Fruit fly (Drosophila melanogaster) whole organism, embryonic: Measurements from ENCODE around the gene CG14014.
A peak's percentile ranks its signal among the peaks of the same experiment; 100 is the strongest.

Experiments used
- ATbp ChIP-seq: fragments of 200-800 bp; sonication (Bioruptor generic); optimal IDR thresholded peaks from 2 replicates; lab custom pipeline; 2017; ENCODE audit warnings: missing biosample characterization, mild to moderate bottlenecking, missing genetic modification characterization, missing genetic modification reagents
- Abd-B ChIP-seq: fragments of 200-800 bp; sonication (Bioruptor generic); optimal IDR thresholded peaks from 2 replicates; lab custom pipeline; 2018; ENCODE audit warnings: missing biosample characterization, mild to moderate bottlenecking, missing genetic modification characterization, moderate library complexity
- CG10147 ChIP-seq: fragments of 200-800 bp; sonication (Bioruptor generic); optimal IDR thresholded peaks from 2 replicates; lab custom pipeline; 2019; ENCODE audit warnings: missing biosample characterization, mild to moderate bottlenecking, missing genetic modification characterization, moderate library complexity
- CG1024 ChIP-seq: fragments of 200-800 bp; sonication (Bioruptor generic); IDR thresholded peaks from 2 replicates; pipeline ENCODE4 v1.3.6; 2022; ENCODE audit warnings: missing biosample characterization, missing genetic modification characterization
- CG11504 ChIP-seq: fragments of 200-800 bp; sonication (Bioruptor generic); optimal IDR thresholded peaks from 3 replicates; lab custom pipeline; 2019; ENCODE audit warnings: missing biosample characterization, mild to moderate bottlenecking, missing genetic modification characterization, moderate library complexity
- CG14441 ChIP-seq: fragments of 200-800 bp; sonication (Bioruptor generic); IDR thresholded peaks from 2 replicates; pipeline ENCODE4 v1.3.6; 2022; ENCODE audit warnings: missing biosample characterization, missing genetic modification characterization
- CG14860 ChIP-seq: fragments of 200-800 bp; sonication (Bioruptor generic); IDR thresholded peaks from 3 replicates; pipeline ENCODE4 v1.3.6; 2022; ENCODE audit warnings: missing biosample characterization, missing genetic modification characterization; ENCODE audit not compliant: partially characterized antibody
- CG15601 ChIP-seq: fragments of 200-800 bp; sonication (Bioruptor generic); optimal IDR thresholded peaks from 3 replicates; lab custom pipeline; 2019; ENCODE audit warnings: missing biosample characterization, mild to moderate bottlenecking, missing genetic modification characterization, moderate library complexity
- CG31441 ChIP-seq: fragments of 200-800 bp; sonication (Bioruptor generic); IDR thresholded peaks from 2 replicates; pipeline ENCODE4 v1.3.6; 2022; ENCODE audit warnings: missing biosample characterization, missing genetic modification characterization
- CG32532 ChIP-seq: fragments of 200-800 bp; sonication (Bioruptor generic); IDR thresholded peaks from 2 replicates; pipeline ENCODE4 v1.3.6; 2022; ENCODE audit warnings: missing biosample characterization, missing genetic modification characterization
- CG8359 ChIP-seq: fragments of 200-800 bp; sonication (Bioruptor generic); optimal IDR thresholded peaks from 2 replicates; lab custom pipeline; 2017; ENCODE audit warnings: missing biosample characterization, mild to moderate bottlenecking, missing genetic modification characterization, borderline replicate concordance
- CTCF ChIP-seq: fragments of 200-800 bp; sonication (Bioruptor generic); optimal IDR thresholded peaks from 2 replicates; lab custom pipeline; 2017; ENCODE audit warnings: missing biosample characterization, mild to moderate bottlenecking, missing genetic modification characterization, moderate library complexity
- Chrac-16 ChIP-seq: fragments of 200-800 bp; sonication (Bioruptor generic); optimal IDR thresholded peaks from 3 replicates; lab custom pipeline; 2016; ENCODE audit warnings: missing biosample characterization, missing genetic modification characterization
- Dfd ChIP-seq, 2 experiments: fragments of >200 bp; optimal IDR thresholded peaks; 2 replicates each; lab custom pipeline; 2017; ENCODE audit warnings: missing biosample characterization in 2 of 2, missing genetic modification characterization in 2 of 2
- Dip2 ChIP-seq: fragments of 200-800 bp; sonication (Bioruptor generic); IDR thresholded peaks from 2 replicates; pipeline ENCODE4 v1.3.6; 2022; ENCODE audit warnings: missing biosample characterization, missing genetic modification characterization
- Dp ChIP-seq: fragments of 200-800 bp; sonication (Bioruptor generic); optimal IDR thresholded peaks from 2 replicates; lab custom pipeline; 2018; ENCODE audit warnings: missing biosample characterization, mild to moderate bottlenecking, missing genetic modification characterization, moderate library complexity
- ERR ChIP-seq: fragments of 200-800 bp; sonication (Bioruptor generic); optimal IDR thresholded peaks from 2 replicates; lab custom pipeline; 2016; ENCODE audit warnings: missing biosample characterization, missing genetic modification characterization
- Ets65A ChIP-seq: fragments of 200-800 bp; sonication (Bioruptor generic); peaks from one replicate; lab custom pipeline; 2016; ENCODE audit warnings: missing biosample characterization, missing genetic modification characterization
- Fer1 ChIP-seq: fragments of 200-800 bp; sonication (Bioruptor generic); optimal IDR thresholded peaks from 2 replicates; lab custom pipeline; 2017; ENCODE audit warnings: missing biosample characterization, mild to moderate bottlenecking, missing genetic modification characterization
- Fer2 ChIP-seq: fragments of 200-800 bp; sonication (Bioruptor generic); optimal IDR thresholded peaks from 2 replicates; lab custom pipeline; 2018; ENCODE audit warnings: missing biosample characterization, mild to moderate bottlenecking, missing genetic modification characterization, moderate library complexity
- Gsc ChIP-seq: fragments of 200-800 bp; sonication (Bioruptor generic); IDR thresholded peaks from 2 replicates; pipeline ENCODE4 v1.3.6; 2022; ENCODE audit warnings: missing biosample characterization, missing genetic modification characterization
- H15 ChIP-seq: fragments of 200-800 bp; sonication (Bioruptor generic); IDR thresholded peaks from 3 replicates; pipeline ENCODE4 v1.3.6; 2022; ENCODE audit warnings: missing biosample characterization, missing genetic modification characterization
- HLH54F ChIP-seq: fragments of 200-800 bp; sonication (Bioruptor generic); optimal IDR thresholded peaks from 3 replicates; lab custom pipeline; 2016; ENCODE audit warnings: missing biosample characterization, missing genetic modification characterization
- HLHmδ ChIP-seq: fragments of 200-800 bp; sonication (Bioruptor generic); optimal IDR thresholded peaks from 2 replicates; lab custom pipeline; 2018; ENCODE audit warnings: missing biosample characterization, mild to moderate bottlenecking, missing genetic modification characterization, moderate library complexity
- Hr78 ChIP-seq, 2 experiments: fragments of 200-800 bp in 1 of 2; fragments of >200 bp in 1 of 2; sonication (Bioruptor generic) in 1 of 2; optimal IDR thresholded peaks; 2 replicates each; lab custom pipeline; 2017 to 2019; ENCODE audit warnings: missing biosample characterization in 2 of 2, missing genetic modification characterization in 2 of 2, mild to moderate bottlenecking in 1 of 2, moderate library complexity in 1 of 2
- MESR4 ChIP-seq: fragments of 200-800 bp; sonication (Bioruptor generic); optimal IDR thresholded peaks from 2 replicates; lab custom pipeline; 2018; ENCODE audit warnings: missing biosample characterization, mild to moderate bottlenecking, missing genetic modification characterization, moderate library complexity
- Myb ChIP-seq: fragments of 200-800 bp; sonication (Bioruptor generic); optimal IDR thresholded peaks from 2 replicates; lab custom pipeline; 2016; ENCODE audit warnings: missing biosample characterization, missing genetic modification characterization
- Poxn ChIP-seq: fragments of 200-800 bp; sonication (Bioruptor generic); IDR thresholded peaks from 2 replicates; pipeline ENCODE4 v1.3.6; 2022; ENCODE audit warnings: missing biosample characterization, missing genetic modification characterization
- Sox102F ChIP-seq: fragments of 200-800 bp; sonication (Bioruptor generic); optimal IDR thresholded peaks from 2 replicates; lab custom pipeline; 2018; ENCODE audit warnings: missing biosample characterization, mild to moderate bottlenecking, missing genetic modification characterization, moderate library complexity
- Ssrp ChIP-seq: fragments of 200-800 bp; sonication (Bioruptor generic); optimal IDR thresholded peaks from 2 replicates; lab custom pipeline; 2018; ENCODE audit warnings: missing biosample characterization, mild to moderate bottlenecking, missing genetic modification characterization, moderate library complexity
- ara ChIP-seq: fragments of 200-800 bp; sonication (Bioruptor generic); IDR thresholded peaks from 2 replicates; pipeline ENCODE4 v1.3.6; 2022; ENCODE audit warnings: missing biosample characterization, missing genetic modification characterization
- bcd ChIP-seq: fragments of 200-800 bp; sonication (Bioruptor generic); optimal IDR thresholded peaks from 2 replicates; lab custom pipeline; 2017; ENCODE audit warnings: missing biosample characterization, mild to moderate bottlenecking, missing genetic modification characterization
- bsh ChIP-seq, 2 experiments: fragments of 200-800 bp; sonication (Bioruptor generic); optimal IDR thresholded peaks; 2 replicates each; lab custom pipeline; 2017 to 2018; ENCODE audit warnings: mild to moderate bottlenecking in 2 of 2, missing biosample characterization in 2 of 2, missing genetic modification characterization in 2 of 2, moderate library complexity in 1 of 2
- crc ChIP-seq: fragments of 200-800 bp; sonication (Bioruptor generic); optimal IDR thresholded peaks from 2 replicates; lab custom pipeline; 2016; ENCODE audit warnings: missing biosample characterization, missing genetic modification characterization
- dmrt99B ChIP-seq: fragments of 200-800 bp; sonication (Bioruptor generic); optimal IDR thresholded peaks from 2 replicates; lab custom pipeline; 2018; ENCODE audit warnings: missing biosample characterization, mild to moderate bottlenecking, missing genetic modification characterization, moderate library complexity
- ems ChIP-seq: fragments of 200-800 bp; sonication (Bioruptor generic); optimal IDR thresholded peaks from 3 replicates; lab custom pipeline; 2016; ENCODE audit warnings: missing biosample characterization, missing genetic modification characterization
- ewg ChIP-seq: fragments of 200-800 bp; sonication (Bioruptor generic); optimal IDR thresholded peaks from 3 replicates; lab custom pipeline; 2017; ENCODE audit warnings: mild to moderate bottlenecking, missing biosample characterization, missing genetic modification reagents, missing genetic modification characterization
- fd96Cb ChIP-seq: fragments of 200-800 bp; sonication (Bioruptor generic); optimal IDR thresholded peaks from 2 replicates; lab custom pipeline; 2018; ENCODE audit warnings: missing biosample characterization, mild to moderate bottlenecking, missing genetic modification characterization, moderate library complexity
- gem ChIP-seq: fragments of 200-800 bp; sonication (Bioruptor generic); optimal IDR thresholded peaks from 2 replicates; lab custom pipeline; 2019; ENCODE audit warnings: missing biosample characterization, mild to moderate bottlenecking, missing genetic modification characterization, moderate library complexity
- gfzf ChIP-seq: fragments of 200-800 bp; sonication (Bioruptor generic); optimal IDR thresholded peaks from 2 replicates; lab custom pipeline; 2016; ENCODE audit warnings: missing biosample characterization, mild to moderate bottlenecking, missing genetic modification characterization, moderate library complexity
- ind ChIP-seq: fragments of 200-800 bp; sonication (Bioruptor generic); optimal IDR thresholded peaks from 3 replicates; lab custom pipeline; 2016; ENCODE audit warnings: missing biosample characterization, missing genetic modification characterization
- kni ChIP-seq: fragments of 200-800 bp; sonication (Bioruptor generic); optimal IDR thresholded peaks from 3 replicates; lab custom pipeline; 2017; ENCODE audit warnings: mild to moderate bottlenecking, missing biosample characterization, missing genetic modification reagents, missing genetic modification characterization
- nom ChIP-seq: fragments of 200-800 bp; sonication (Bioruptor generic); optimal IDR thresholded peaks from 2 replicates; lab custom pipeline; 2017; ENCODE audit warnings: missing biosample characterization, missing genetic modification characterization, mild to moderate bottlenecking, moderate library complexity, missing genetic modification reagents
- pan ChIP-seq, 4 experiments: fragments of >200 bp in 3 of 4; fragments of 200-800 bp in 1 of 4; sonication (Bioruptor generic) in 1 of 4; optimal IDR thresholded peaks in 3 of 4; IDR thresholded peaks in 1 of 4; 2 replicates each; pipeline versions ENCODE4 v1.3.6 to Lab custom; 2017 to 2022; ENCODE audit warnings: missing biosample characterization in 2 of 4, missing genetic modification characterization in 2 of 4, mixed read lengths in 1 of 4
- pho ChIP-seq: fragments of 200-800 bp; sonication (Bioruptor generic); optimal IDR thresholded peaks from 2 replicates; lab custom pipeline; 2016; ENCODE audit warnings: missing biosample characterization, missing genetic modification characterization
- slbo ChIP-seq: fragments of 200-800 bp; sonication (Bioruptor generic); IDR thresholded peaks from 2 replicates; pipeline ENCODE4 v1.3.6; 2022; ENCODE audit warnings: missing biosample characterization, missing genetic modification characterization
- slp2 ChIP-seq: fragments of 200-800 bp; sonication (Bioruptor generic); optimal IDR thresholded peaks from 2 replicates; lab custom pipeline; 2016; ENCODE audit warnings: missing biosample characterization, missing genetic modification characterization
- zfh2 ChIP-seq: fragments of 200-800 bp; sonication (Bioruptor generic); optimal IDR thresholded peaks from 2 replicates; lab custom pipeline; 2016; ENCODE audit warnings: missing biosample characterization, missing genetic modification characterization

CG14014 gene

dm6 chr2L:5569503-5569902 lies 18.9 kb upstream of the CG14014 start (continued):
- TF ChIP-seq dmrt99B (tag; lab: Kevin White, UChicago): peak; percentile 49
- peak; percentile 56; the same call in 1 of the 2 replicates for TF ChIP-seq CG32532 (GFP tag; lab: Robert Waterston, UW)
- peak; percentile 22 for TF ChIP-seq Abd-B (GFP tag; lab: Kevin White, UChicago)
- peak; percentile 12 for TF ChIP-seq bcd (GFP tag; lab: Kevin White, UChicago)

dm6 chr2L:5567103-5567502 lies 16.5 kb upstream of the CG14014 start:
- TF ChIP-seq Dfd (GFP tag; optimal IDR thresholded peaks at IDR 0.05; lab: Kevin White, UChicago): no peak
- peak; percentile 36 for TF ChIP-seq Sox102F (GFP tag; lab: Kevin White, UChicago)
- TF ChIP-seq Chrac-16 (GFP tag; lab: Kevin White, UChicago): no peak
- no peak for TF ChIP-seq gfzf (GFP tag; lab: Kevin White, UChicago)
- TF ChIP-seq dmrt99B (tag; lab: Kevin White, UChicago): peak; percentile 34
- no peak for TF ChIP-seq slp2 (GFP tag; lab: Kevin White, UChicago)
- peak; percentile 37 for TF ChIP-seq CG11504 (tag; lab: Kevin White, UChicago)
- peak; percentile 45 for TF ChIP-seq slbo (GFP tag; lab: Robert Waterston, UW)
- no peak for TF ChIP-seq ind (GFP tag; lab: Kevin White, UChicago)
- no peak for TF ChIP-seq CG1024 (GFP tag; lab: Robert Waterston, UW)
- TF ChIP-seq Hr78 (GFP tag; optimal IDR thresholded peaks at IDR 0.05; lab: Kevin White, UChicago): no peak
- TF ChIP-seq pan (optimal IDR thresholded peaks at IDR 0.05; lab: Kevin White, UChicago): no peak
- TF ChIP-seq pan (GFP tag; optimal IDR thresholded peaks at IDR 0.05 in 1 of 2, IDR thresholded peaks at IDR 0.05 in 1 of 2): no peak
- no peak for TF ChIP-seq CG15601 (tag; lab: Kevin White, UChicago)
- no peak for TF ChIP-seq Dp (GFP tag; lab: Kevin White, UChicago)
- no peak for TF ChIP-seq ATbp (GFP tag; lab: Kevin White, UChicago)
- no peak for TF ChIP-seq Poxn
- no peak for TF ChIP-seq MESR4 (GFP tag; lab: Kevin White, UChicago)
- TF ChIP-seq ara (GFP tag; lab: Robert Waterston, UW): no peak
- TF ChIP-seq zfh2 (GFP tag; lab: Kevin White, UChicago): no peak
- TF ChIP-seq CG10147 (GFP tag; lab: Kevin White, UChicago): no peak
- TF ChIP-seq fd96Cb (tag; lab: Kevin White, UChicago): no peak
- no peak for TF ChIP-seq crc (GFP tag; lab: Kevin White, UChicago)
- no peak for TF ChIP-seq Dip2 (GFP tag; lab: Robert Waterston, UW)
- no peak for TF ChIP-seq Gsc (GFP tag; lab: Robert Waterston, UW)
- no peak for TF ChIP-seq ERR (GFP tag; lab: Kevin White, UChicago)
- TF ChIP-seq Fer2 (tag; lab: Kevin White, UChicago): no peak
- TF ChIP-seq pho: no peak
- TF ChIP-seq CG14441 (GFP tag; lab: Robert Waterston, UW): 0 out of 2 replicates have a peak, but pooled peaks have one; percentile 34
- no peak for TF ChIP-seq CG14860 (GFP tag; lab: Robert Waterston, UW)
- TF ChIP-seq ems (GFP tag; lab: Kevin White, UChicago): no peak
- no peak for TF ChIP-seq CTCF (GFP tag; lab: Kevin White, UChicago)
- peak in 1 of 2 experiments; percentile 20 for TF ChIP-seq bsh (GFP tag; optimal IDR thresholded peaks at IDR 0.05; lab: Kevin White, UChicago)
- 0 out of 3 replicates have a peak, but pooled peaks have one; percentile 35 for TF ChIP-seq H15 (GFP tag; lab: Robert Waterston, UW)
- peak; percentile 12 for TF ChIP-seq Ets65A
- TF ChIP-seq CG31441 (GFP tag; lab: Robert Waterston, UW): 0 out of 2 replicates have a peak, but pooled peaks have one; percentile 11
- peak; percentile 41 for TF ChIP-seq gem
- no peak for TF ChIP-seq Fer1 (GFP tag; lab: Kevin White, UChicago)
- no peak for TF ChIP-seq Myb (GFP tag; lab: Kevin White, UChicago)
- TF ChIP-seq CG8359: no peak
- TF ChIP-seq nom (GFP tag; lab: Kevin White, UChicago): no peak
- TF ChIP-seq HLH54F (GFP tag; lab: Kevin White, UChicago): no peak
- TF ChIP-seq Ssrp (tag; lab: Kevin White, UChicago): no peak
- TF ChIP-seq ewg (GFP tag; lab: Kevin White, UChicago): no peak
- no peak for TF ChIP-seq HLHmδ (GFP tag; lab: Kevin White, UChicago)
- TF ChIP-seq kni (GFP tag; lab: Kevin White, UChicago): no peak
